Fruit fly (Drosophila melanogaster): ENCODE results near the gene if.

dm6 chrX:16721168-16721567, 62.1 kb downstream of the if start, which contains the start of the genes CG32572 and CG34325:
- TF ChIP-seq CG7045 (GFP tag; optimal IDR thresholded peaks at IDR 0.05) (no peak), CG7101 (tag; optimal IDR thresholded peaks at IDR 0.05) (no peak), kay (GFP tag; ENCODE audit: borderline replicate concordance) (no peak), tj (GFP tag; optimal IDR thresholded peaks at IDR 0.05) (peak; percentile 74), Hr96 (GFP tag; optimal IDR thresholded peaks at IDR 0.05) (no peak), CG1620 (GFP tag; optimal IDR thresholded peaks at IDR 0.05) (no peak), ovo (GFP tag; optimal IDR thresholded peaks at IDR 0.05) (no peak), Mnt (GFP tag; optimal IDR thresholded peaks at IDR 0.05) (no peak), toe (GFP tag; optimal IDR thresholded peaks at IDR 0.05) (no peak), bab1 (GFP tag; optimal IDR thresholded peaks at IDR 0.05) (peak; percentile 1), pad (GFP tag; optimal IDR thresholded peaks at IDR 0.05) (no peak)

Data from whole organism, adult.